Fruit fly (Drosophila melanogaster) whole organism, prepupa: ENCODE results near the gene KaiR1D.

Experiments
- Blimp-1 ChIP-seq: fragments of 200-800 bp; sonication (Bioruptor generic); optimal IDR thresholded peaks from 3 replicates; lab custom pipeline; 2017; ENCODE audit warnings: missing biosample characterization, missing genetic modification characterization, mild to moderate bottlenecking, moderate library complexity, missing genetic modification reagents
- CG10631 ChIP-seq: fragments of 200-800 bp; sonication (Bioruptor generic); optimal IDR thresholded peaks from 2 replicates; lab custom pipeline; 2016; ENCODE audit warnings: missing biosample characterization, missing genetic modification characterization
- CG3032 ChIP-seq: fragments of 200-800 bp; optimal IDR thresholded peaks from 2 replicates; lab custom pipeline; 2019; ENCODE audit warnings: missing biosample characterization, mild to moderate bottlenecking, missing genetic modification characterization, moderate library complexity
- CG31627 ChIP-seq: fragments of 200-800 bp; sonication (Bioruptor generic); optimal IDR thresholded peaks from 3 replicates; lab custom pipeline; 2016; ENCODE audit warnings: missing biosample characterization, missing genetic modification characterization
- CG32006 ChIP-seq: fragments of 200-800 bp; sonication (Bioruptor generic); optimal IDR thresholded peaks from 3 replicates; lab custom pipeline; 2017; ENCODE audit warnings: missing biosample characterization, mild to moderate bottlenecking, missing genetic modification characterization
- CG34406 ChIP-seq: fragments of 200-800 bp; sonication (Bioruptor generic); optimal IDR thresholded peaks from 3 replicates; lab custom pipeline; 2016; ENCODE audit warnings: missing biosample characterization, missing genetic modification characterization
- CG3919 ChIP-seq: fragments of 200-800 bp; sonication (Bioruptor generic); optimal IDR thresholded peaks from 3 replicates; lab custom pipeline; 2016; ENCODE audit warnings: missing biosample characterization, missing genetic modification characterization
- CG4318 ChIP-seq: fragments of 200-800 bp; sonication (Bioruptor generic); optimal IDR thresholded peaks from 3 replicates; lab custom pipeline; 2017; ENCODE audit warnings: missing biosample characterization, mild to moderate bottlenecking, missing genetic modification characterization
- CG6163 ChIP-seq: fragments of 200-800 bp; sonication (Bioruptor generic); IDR thresholded peaks from 3 replicates; pipeline ENCODE4 v1.3.6; 2022; ENCODE audit warnings: missing biosample characterization, missing genetic modification characterization
- CG6276 ChIP-seq: fragments of 200-800 bp; sonication (Bioruptor generic); optimal IDR thresholded peaks from 2 replicates; lab custom pipeline; 2017; ENCODE audit warnings: missing biosample characterization, mild to moderate bottlenecking, missing genetic modification characterization
- CG8119 ChIP-seq: fragments of 200-800 bp; sonication (Bioruptor generic); IDR thresholded peaks from 3 replicates; pipeline ENCODE4 v1.3.6; 2022; ENCODE audit warnings: missing biosample characterization, missing genetic modification characterization
- CG8632 ChIP-seq: fragments of 200-800 bp; sonication (Bioruptor generic); optimal IDR thresholded peaks from 3 replicates; lab custom pipeline; 2016; ENCODE audit warnings: missing biosample characterization, missing genetic modification characterization
- CG9139 ChIP-seq: fragments of 200-800 bp; sonication (Bioruptor generic); optimal IDR thresholded peaks from 3 replicates; lab custom pipeline; 2017; ENCODE audit warnings: missing biosample characterization, mild to moderate bottlenecking, missing genetic modification characterization
- Eip78C ChIP-seq: fragments of 200-800 bp; sonication (Bioruptor generic); peaks from one replicate; lab custom pipeline; 2016; ENCODE audit warnings: missing biosample characterization, missing genetic modification characterization
- Ets21C ChIP-seq: fragments of 200-800 bp; sonication (Bioruptor generic); optimal IDR thresholded peaks from 3 replicates; lab custom pipeline; 2016; ENCODE audit warnings: missing biosample characterization, missing genetic modification characterization
- Gug ChIP-seq: fragments of 200-800 bp; sonication (Bioruptor generic); IDR thresholded peaks from 2 replicates; pipeline ENCODE4 v1.3.6; 2022; ENCODE audit warnings: missing biosample characterization, missing genetic modification characterization
- Hr38 ChIP-seq: sonication (Bioruptor generic); optimal IDR thresholded peaks from 2 replicates; lab custom pipeline; 2016; ENCODE audit warnings: missing biosample characterization, missing genetic modification characterization
- Hr39 ChIP-seq: fragments of 200-800 bp; sonication (Bioruptor generic); optimal IDR thresholded peaks from 2 replicates; lab custom pipeline; 2016; ENCODE audit warnings: missing biosample characterization, missing genetic modification characterization
- Hr4 ChIP-seq: fragments of 200-800 bp; sonication (Bioruptor generic); optimal IDR thresholded peaks from 3 replicates; lab custom pipeline; 2016; ENCODE audit warnings: missing biosample characterization, missing genetic modification characterization
- Smox ChIP-seq: fragments of 200-800 bp; sonication (Bioruptor generic); optimal IDR thresholded peaks from 3 replicates; lab custom pipeline; 2016; ENCODE audit warnings: missing biosample characterization, missing genetic modification characterization
- Sox15 ChIP-seq: fragments of 200-800 bp; sonication (Bioruptor generic); optimal IDR thresholded peaks from 3 replicates; lab custom pipeline; 2016; ENCODE audit warnings: missing biosample characterization, missing genetic modification characterization
- achi ChIP-seq: fragments of 200-800 bp; sonication (Bioruptor generic); optimal IDR thresholded peaks from 3 replicates; lab custom pipeline; 2016; ENCODE audit warnings: missing biosample characterization, missing genetic modification characterization
- cyc ChIP-seq: fragments of 200-800 bp; sonication (Bioruptor generic); optimal IDR thresholded peaks from 3 replicates; lab custom pipeline; 2016; ENCODE audit warnings: missing biosample characterization, missing genetic modification characterization
- dsx ChIP-seq: fragments of 200-800 bp; optimal IDR thresholded peaks from 3 replicates; lab custom pipeline; 2019; ENCODE audit warnings: missing biosample characterization, mild to moderate bottlenecking, missing genetic modification characterization, moderate library complexity; ENCODE audit not compliant: poor library complexity, severe bottlenecking
- eg ChIP-seq: fragments of 200-800 bp; sonication (Bioruptor generic); IDR thresholded peaks from 3 replicates; pipeline ENCODE4 v1.3.6; 2022; ENCODE audit warnings: missing biosample characterization, missing genetic modification characterization
- esn ChIP-seq: fragments of 200-800 bp; sonication (Bioruptor generic); optimal IDR thresholded peaks from 2 replicates; lab custom pipeline; 2016; ENCODE audit warnings: missing biosample characterization, mild to moderate bottlenecking, missing genetic modification characterization, moderate library complexity
- fd59A ChIP-seq: fragments of 200-800 bp; sonication (Bioruptor generic); optimal IDR thresholded peaks from 2 replicates; lab custom pipeline; 2017; ENCODE audit warnings: missing biosample characterization, mild to moderate bottlenecking, missing genetic modification characterization, missing genetic modification reagents
- fkh ChIP-seq: fragments of 200-800 bp; sonication (Bioruptor generic); optimal IDR thresholded peaks from 3 replicates; lab custom pipeline; 2017; ENCODE audit warnings: missing biosample characterization, mild to moderate bottlenecking, missing genetic modification characterization, moderate library complexity
- lz ChIP-seq: fragments of 200-800 bp; sonication (Bioruptor generic); optimal IDR thresholded peaks from 3 replicates; lab custom pipeline; 2016; ENCODE audit warnings: missing biosample characterization, missing genetic modification characterization
- pdm3 ChIP-seq: fragments of 200-800 bp; sonication (Bioruptor generic); optimal IDR thresholded peaks from 3 replicates; lab custom pipeline; 2016; ENCODE audit warnings: missing biosample characterization, missing genetic modification characterization
- salr ChIP-seq, 2 experiments: fragments of 200-800 bp; sonication (Bioruptor generic); optimal IDR thresholded peaks; 3 replicates each; lab custom pipeline; 2016 to 2018; ENCODE audit warnings: missing biosample characterization in 2 of 2, missing genetic modification characterization in 2 of 2, mild to moderate bottlenecking in 1 of 2
- ss ChIP-seq, 2 experiments: fragments of 200-800 bp; sonication (Bioruptor generic); optimal IDR thresholded peaks; 2 replicates in 1 of 2; 3 replicates in 1 of 2; lab custom pipeline; 2017 to 2018; ENCODE audit warnings: mild to moderate bottlenecking in 2 of 2, missing biosample characterization in 2 of 2, missing genetic modification characterization in 2 of 2, moderate library complexity in 1 of 2
- svp ChIP-seq: fragments of 200-800 bp; sonication (Bioruptor generic); peaks from one replicate; lab custom pipeline; 2016; ENCODE audit warnings: missing biosample characterization, missing genetic modification characterization
- topi ChIP-seq: fragments of 200-800 bp; sonication (Bioruptor generic); optimal IDR thresholded peaks from 3 replicates; lab custom pipeline; 2016; ENCODE audit warnings: missing biosample characterization, missing genetic modification characterization
- vri ChIP-seq: fragments of 200-800 bp; sonication (Bioruptor generic); optimal IDR thresholded peaks from 3 replicates; lab custom pipeline; 2016; ENCODE audit warnings: missing biosample characterization, mild to moderate bottlenecking, missing genetic modification characterization

Gene KaiR1D

dm6 chr3R:20828520-20829415 lies 37.3 kb downstream of the KaiR1D start:
- TF ChIP-seq CG6163 (GFP tag; lab: Robert Waterston, UW) (peak; percentile 17; the same call in 1 of the 3 replicates), achi (GFP tag; lab: Kevin White, UChicago) (no peak), fkh (GFP tag; lab: Kevin White, UChicago) (peak; percentile 63), CG3032 (tag; lab: Kevin White, UChicago) (no peak), pdm3 (GFP tag; lab: Kevin White, UChicago) (no peak), vri (GFP tag; lab: Kevin White, UChicago) (peak; percentile 99), CG3919 (GFP tag; lab: Kevin White, UChicago) (no peak), topi (GFP tag; lab: Kevin White, UChicago) (no peak), CG8119 (GFP tag; lab: Robert Waterston, UW) (no peak), CG32006 (GFP tag; lab: Kevin White, UChicago) (no peak), Gug (no peak), CG6276 (GFP tag; lab: Kevin White, UChicago) (no peak), Eip78C (GFP tag; lab: Kevin White, UChicago) (peak; percentile 8), salr (GFP tag; optimal IDR thresholded peaks at IDR 0.05; lab: Kevin White, UChicago) (no peak), dsx (GFP tag; lab: Kevin White, UChicago) (peak; percentile 91), ss (GFP tag; optimal IDR thresholded peaks at IDR 0.05; lab: Kevin White, UChicago) (peak in 1 of 2 experiments; percentile 55), esn (GFP tag; lab: Kevin White, UChicago) (no peak), Hr39 (no peak), CG31627 (GFP tag; lab: Kevin White, UChicago) (no peak), CG4318 (GFP tag; lab: Kevin White, UChicago) (no peak), Hr38 (GFP tag; lab: Kevin White, UChicago) (no peak), CG8632 (GFP tag; lab: Kevin White, UChicago) (no peak), Sox15 (GFP tag; lab: Kevin White, UChicago) (no peak), svp (GFP tag; lab: Kevin White, UChicago) (peak; percentile 96), Ets21C (no peak), CG9139 (GFP tag; lab: Kevin White, UChicago) (no peak), CG34406 (no peak), lz (GFP tag; lab: Kevin White, UChicago) (peak; percentile 6), Blimp-1 (GFP tag; lab: Kevin White, UChicago) (no peak), eg (GFP tag; lab: Robert Waterston, UW) (0 out of 3 replicates have a peak, but pooled peaks have one; percentile 25)

dm6 chr3R:20826929-20827328 lies 39.1 kb downstream of the KaiR1D start:
- TF ChIP-seq fd59A (GFP tag; lab: Kevin White, UChicago): no peak
- TF ChIP-seq CG6276 (GFP tag; lab: Kevin White, UChicago): no peak
- TF ChIP-seq fkh (GFP tag; lab: Kevin White, UChicago): peak; percentile 73
- no peak for TF ChIP-seq Smox (GFP tag; lab: Kevin White, UChicago)
- TF ChIP-seq dsx (GFP tag; lab: Kevin White, UChicago): no peak

dm6 chr3R:20823704-20824454 lies 42.2 kb downstream of the KaiR1D start, which contains the start of gene CG17272:
TSS of gene CG17272 (minus strand) at chr3R:20824239.
- no peak for TF ChIP-seq CG31627 (GFP tag; lab: Kevin White, UChicago)
- TF ChIP-seq CG8119 (GFP tag; lab: Robert Waterston, UW): no peak
- TF ChIP-seq salr (GFP tag; optimal IDR thresholded peaks at IDR 0.05; lab: Kevin White, UChicago): no peak
- peak; percentile 20 for TF ChIP-seq Eip78C (GFP tag; lab: Kevin White, UChicago)
- TF ChIP-seq Hr4 (GFP tag; lab: Kevin White, UChicago): no peak
- no peak for TF ChIP-seq Blimp-1 (GFP tag; lab: Kevin White, UChicago)
- TF ChIP-seq cyc (GFP tag; lab: Kevin White, UChicago): no peak
- TF ChIP-seq CG10631 (GFP tag; lab: Kevin White, UChicago): no peak
